Fruit fly (Drosophila melanogaster): ENCODE results near the gene SmydA-3.

The SmydA-3 gene

dm6 chr2L:10846944-10847343, 3.0 kb upstream of the SmydA-3 start, which contains the start of gene Porin2:
Porin2 (minus strand) TSS chr2L:10847044.
- TF ChIP-seq Vsx2 (GFP tag; optimal IDR thresholded peaks at IDR 0.05; ENCODE audit: partially characterized antibody) = no peak
- no peak for TF ChIP-seq Rel (GFP tag; optimal IDR thresholded peaks at IDR 0.05)
- TF ChIP-seq Rel (tag; optimal IDR thresholded peaks at IDR 0.05) = no peak
- TF ChIP-seq N (GFP tag; optimal IDR thresholded peaks at IDR 0.05) = no peak
- TF ChIP-seq pan (optimal IDR thresholded peaks at IDR 0.05) = no peak
- no peak for TF ChIP-seq CG32264 (GFP tag; optimal IDR thresholded peaks at IDR 0.05)
- TF ChIP-seq Jra (GFP tag; optimal IDR thresholded peaks at IDR 0.05) = no peak
- TF ChIP-seq tai (GFP tag; optimal IDR thresholded peaks at IDR 0.05) = no peak
- TF ChIP-seq GATAd (GFP tag; optimal IDR thresholded peaks at IDR 0.05) = no peak
- TF ChIP-seq woc (GFP tag; optimal IDR thresholded peaks at IDR 0.05) = no peak
- no peak for TF ChIP-seq Hnf4 (GFP tag; optimal IDR thresholded peaks at IDR 0.05)
- TF ChIP-seq Hr83 (GFP tag; optimal IDR thresholded peaks at IDR 0.05; ENCODE audit: poor library complexity, severe bottlenecking) = no peak
- no peak for TF ChIP-seq fru (GFP tag; optimal IDR thresholded peaks at IDR 0.05)

- TF ChIP-seq OdsH (GFP tag; optimal IDR thresholded peaks at IDR 0.05) (no peak), Myc (optimal IDR thresholded peaks at IDR 0.05) (peak; percentile 3), Abd-B (GFP tag; optimal IDR thresholded peaks at IDR 0.05) (no peak), rgr (GFP tag; optimal IDR thresholded peaks at IDR 0.05) (peak; percentile 8), HLH106 (tag; optimal IDR thresholded peaks at IDR 0.05) (no peak), br (GFP tag; optimal IDR thresholded peaks at IDR 0.05) (peak; percentile 13), Hr83 (GFP tag; optimal IDR thresholded peaks at IDR 0.05; ENCODE audit: poor library complexity, severe bottlenecking) (no peak), fru (GFP tag; optimal IDR thresholded peaks at IDR 0.05) (peak; percentile 18), psq (GFP tag; optimal IDR thresholded peaks at IDR 0.05) (peak; percentile 78), Sp1 (GFP tag; optimal IDR thresholded peaks at IDR 0.05) (peak; percentile 34), Rel (GFP tag; optimal IDR thresholded peaks at IDR 0.05) (no peak), Rel (tag; optimal IDR thresholded peaks at IDR 0.05) (peak; percentile 52), h (GFP tag; optimal IDR thresholded peaks at IDR 0.05) (peak; percentile 27), Vsx2 (GFP tag; optimal IDR thresholded peaks at IDR 0.05; ENCODE audit: partially characterized antibody) (peak; percentile 26), jim (GFP tag; optimal IDR thresholded peaks at IDR 0.05) (no peak), foxo (GFP tag; optimal IDR thresholded peaks at IDR 0.05) (peak in 1 of 2 experiments; percentile 39), CG32264 (GFP tag; optimal IDR thresholded peaks at IDR 0.05) (no peak), Jra (GFP tag; optimal IDR thresholded peaks at IDR 0.05) (peak; percentile 25), woc (GFP tag; optimal IDR thresholded peaks at IDR 0.05) (no peak)
These were observed 514 bp downstream of the SmydA-3 start, which contains the start of gene porin for dm6 chr2L:10850320-10850990. porin (minus strand) TSS chr2L:10850848.

dm6 chr2L:10851336-10851862, 1.5 kb downstream of the SmydA-3 start:
- no peak for TF ChIP-seq dsf (GFP tag; optimal IDR thresholded peaks at IDR 0.05; ENCODE audit: borderline replicate concordance)
- no peak for TF ChIP-seq Hr78 (GFP tag; optimal IDR thresholded peaks at IDR 0.05)
- no peak for TF ChIP-seq dmrt93B (GFP tag; optimal IDR thresholded peaks at IDR 0.05)
- no peak for TF ChIP-seq dl (GFP tag; optimal IDR thresholded peaks at IDR 0.05; ENCODE audit: insufficient read depth in 1 of 2, partially characterized antibody in 2 of 2)
- TF ChIP-seq Abd-B (GFP tag; optimal IDR thresholded peaks at IDR 0.05) = no peak
- TF ChIP-seq Sp1 (GFP tag; optimal IDR thresholded peaks at IDR 0.05) = no peak
- TF ChIP-seq CG9705 (GFP tag; optimal IDR thresholded peaks at IDR 0.05) = no peak
- no peak for TF ChIP-seq GATAd (GFP tag; optimal IDR thresholded peaks at IDR 0.05)
- no peak for TF ChIP-seq h (GFP tag; optimal IDR thresholded peaks at IDR 0.05)
- TF ChIP-seq sage (GFP tag; optimal IDR thresholded peaks at IDR 0.05) = no peak
- TF ChIP-seq Hnf4 (GFP tag; optimal IDR thresholded peaks at IDR 0.05) = no peak
- TF ChIP-seq tai (GFP tag; optimal IDR thresholded peaks at IDR 0.05) = no peak
- no peak for TF ChIP-seq Vsx2 (GFP tag; optimal IDR thresholded peaks at IDR 0.05; ENCODE audit: partially characterized antibody)
- no peak for TF ChIP-seq Dif (GFP tag; optimal IDR thresholded peaks at IDR 0.05; ENCODE audit: partially characterized antibody)
- TF ChIP-seq HLH106 (tag; optimal IDR thresholded peaks at IDR 0.05) = no peak
- TF ChIP-seq CrebA (GFP tag; optimal IDR thresholded peaks at IDR 0.05; ENCODE audit: borderline replicate concordance) = no peak
- no peak for TF ChIP-seq Hr83 (GFP tag; optimal IDR thresholded peaks at IDR 0.05; ENCODE audit: poor library complexity, severe bottlenecking)

Data from whole organism, wandering third instar larva.